Fruit fly (Drosophila melanogaster): Measurements from ENCODE around the gene CG34299.

Gene CG34299

dm6 chr3R:30296035-30296434 is 46.7 kb downstream of the CG34299 start (continued):
- TF ChIP-seq chm (GFP tag; IDR thresholded peaks at IDR 0.05) (no peak; the same call in 1 of the 2 replicates), CG13123 (GFP tag; optimal IDR thresholded peaks at IDR 0.05) (peak; percentile 39), HLH54F (GFP tag; optimal IDR thresholded peaks at IDR 0.05) (peak; percentile 1), CG17829 (tag; optimal IDR thresholded peaks at IDR 0.05) (peak; percentile 74), crp (GFP tag; optimal IDR thresholded peaks at IDR 0.05) (peak in 1 of 2 experiments; percentile 12), wor (GFP tag; IDR thresholded peaks at IDR 0.05) (peak; percentile 65; the same call in 1 of the 2 replicates), Ssrp (tag; optimal IDR thresholded peaks at IDR 0.05) (peak; percentile 76), CG7271 (tag; optimal IDR thresholded peaks at IDR 0.05) (peak; percentile 51), zen (tag; optimal IDR thresholded peaks at IDR 0.05) (peak; percentile 91), Tbp (GFP tag; optimal IDR thresholded peaks at IDR 0.05) (no peak), Poxn (GFP tag; IDR thresholded peaks at IDR 0.05) (0 out of 2 replicates have a peak, but pooled peaks have one; percentile 5), CG34376 (GFP tag; optimal IDR thresholded peaks at IDR 0.05) (no peak), Lpt (GFP tag; optimal IDR thresholded peaks at IDR 0.05) (no peak), CG9817 (tag; optimal IDR thresholded peaks at IDR 0.05) (peak; percentile 65), CG16815 (GFP tag; optimal IDR thresholded peaks at IDR 0.05) (peak; percentile 63), prd (optimal IDR thresholded peaks at IDR 0.05) (no peak), prd (GFP tag; IDR thresholded peaks at IDR 0.05) (peak; percentile 95), CG7839 (tag; optimal IDR thresholded peaks at IDR 0.05) (peak; percentile 63), ftz-f1 (GFP tag; optimal IDR thresholded peaks at IDR 0.05) (no peak), exex (tag; optimal IDR thresholded peaks at IDR 0.05) (no peak), unpg (GFP tag; optimal IDR thresholded peaks at IDR 0.05) (peak; percentile 91), Ets65A (GFP tag) (peak; percentile 87), Usf (GFP tag; optimal IDR thresholded peaks at IDR 0.05) (peak; percentile 33), C15 (GFP tag; IDR thresholded peaks at IDR 0.05) (peak; percentile 73; the same call in 1 of the 3 replicates), CG7928 (GFP tag; optimal IDR thresholded peaks at IDR 0.05) (peak; percentile 13), CG11723 (GFP tag; optimal IDR thresholded peaks at IDR 0.05) (peak; percentile 53), bowl (GFP tag; IDR thresholded peaks at IDR 0.05) (peak; percentile 29; the same call in 1 of the 2 replicates), E2f1 (GFP tag; IDR thresholded peaks at IDR 0.05) (peak; percentile 83), CHES-1-like (GFP tag; optimal IDR thresholded peaks at IDR 0.05) (no peak), so (GFP tag; IDR thresholded peaks at IDR 0.05) (peak; percentile 81; the same call in 2 of the 3 replicates), CG17328 (GFP tag; IDR thresholded peaks at IDR 0.05) (peak; percentile 94), Atf6 (GFP tag; IDR thresholded peaks at IDR 0.05) (peak; percentile 49; the same call in 1 of the 2 replicates), CG15479 (GFP tag; optimal IDR thresholded peaks at IDR 0.05) (peak; percentile 21), HLH3B (GFP tag; IDR thresholded peaks at IDR 0.05) (peak; percentile 89), gcm2 (GFP tag; optimal IDR thresholded peaks at IDR 0.05) (peak; percentile 46), CG30403 (GFP tag; optimal IDR thresholded peaks at IDR 0.05) (peak; percentile 79), YL-1 (GFP tag; optimal IDR thresholded peaks at IDR 0.05) (peak; percentile 6), Abd-B (GFP tag; optimal IDR thresholded peaks at IDR 0.05) (peak; percentile 50), CG8290 (GFP tag; optimal IDR thresholded peaks at IDR 0.05) (peak; percentile 17), CG8290 (tag; optimal IDR thresholded peaks at IDR 0.05) (no peak), twi (tag; optimal IDR thresholded peaks at IDR 0.05) (peak; percentile 48), HLH4C (GFP tag; IDR thresholded peaks at IDR 0.05; ENCODE audit: partially characterized antibody) (no peak), scrt (GFP tag; optimal IDR thresholded peaks at IDR 0.05) (peak; percentile 32), lbe (GFP tag; optimal IDR thresholded peaks at IDR 0.05) (peak; percentile 90), bcd (GFP tag; optimal IDR thresholded peaks at IDR 0.05) (peak; percentile 76), her (GFP tag; optimal IDR thresholded peaks at IDR 0.05) (peak; percentile 19), CG12155 (GFP tag; optimal IDR thresholded peaks at IDR 0.05) (peak; percentile 58), CG3163 (GFP tag; optimal IDR thresholded peaks at IDR 0.05) (no peak), CG18011 (GFP tag; optimal IDR thresholded peaks at IDR 0.05) (peak; percentile 50), CG17361 (GFP tag; IDR thresholded peaks at IDR 0.05) (peak; percentile 81), sr (GFP tag; IDR thresholded peaks at IDR 0.05) (peak; percentile 56; the same call in 1 of the 3 replicates), Awh (GFP tag; IDR thresholded peaks at IDR 0.05) (peak; percentile 81)

Measured in whole organism, embryonic.